Worm (Caenorhabditis elegans) whole organism, mixed stage, embryonic: ENCODE data around the gene srbc-57.

Experiments
- drap-1 ChIP-seq: fragments of 200-800 bp; sonication (Bioruptor generic); optimal IDR thresholded peaks from 3 replicates; lab custom pipeline; 2018; ENCODE audit warnings: mild to moderate bottlenecking, missing genetic modification characterization, missing compliant biosample characterization
- elt-1 ChIP-seq: sonication (generic microtip); optimal IDR thresholded peaks from 2 replicates; lab custom pipeline; 2017; ENCODE audit warnings: missing genetic modification characterization, mild to moderate bottlenecking, missing compliant biosample characterization, antibody characterized with exemption, moderate library complexity, borderline replicate concordance; ENCODE audit not compliant: insufficient read depth
- elt-3 ChIP-seq: fragments of 150-350 bp; optimal IDR thresholded peaks from 2 replicates; lab custom pipeline; 2014; ENCODE audit warnings: missing biosample characterization, missing genetic modification characterization
- lsy-2 ChIP-seq: fragments of 150-350 bp; optimal IDR thresholded peaks from 2 replicates; lab custom pipeline; 2014; ENCODE audit warnings: missing biosample characterization, missing genetic modification characterization
- nhr-2 ChIP-seq: fragments of 150-350 bp; optimal IDR thresholded peaks from 2 replicates; lab custom pipeline; 2014; ENCODE audit warnings: missing biosample characterization, missing genetic modification characterization
- pha-4 ChIP-seq: fragments of 150-350 bp; optimal IDR thresholded peaks from 2 replicates; lab custom pipeline; 2018; ENCODE audit warnings: missing biosample characterization, missing genetic modification reagents, missing genetic modification characterization
- unc-39 ChIP-seq: fragments of 150-350 bp; optimal IDR thresholded peaks from 2 replicates; lab custom pipeline; 2014; ENCODE audit warnings: missing biosample characterization, missing genetic modification characterization
- zip-8 ChIP-seq: fragments of 150-350 bp; optimal IDR thresholded peaks from 2 replicates; lab custom pipeline; 2014; ENCODE audit warnings: missing biosample characterization, missing genetic modification characterization

DNA sequence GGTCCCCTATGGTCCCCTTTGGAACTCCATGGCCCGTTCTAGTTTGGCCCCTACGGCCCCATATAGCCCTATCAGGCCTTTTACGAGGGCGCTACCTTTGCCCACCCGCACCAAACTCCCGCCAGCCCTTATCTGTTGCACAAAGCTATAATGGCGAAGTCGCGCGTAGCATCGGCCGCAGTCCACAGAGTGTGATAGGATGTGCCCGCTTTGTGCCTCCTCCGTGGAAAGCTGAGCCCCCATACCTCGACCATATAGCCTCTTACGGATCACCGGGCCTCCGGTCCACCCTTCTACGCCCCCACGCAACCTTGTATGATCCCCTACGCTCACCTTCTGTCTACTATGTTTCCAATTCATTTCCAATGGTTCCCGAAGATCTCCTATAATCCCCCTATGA, 21.4 kb downstream of the srbc-57 start:
- TF ChIP-seq nhr-2 (tag; lab: Kevin White, UChicago) (no peak), unc-39 (tag; lab: Kevin White, UChicago) (no peak), drap-1 (GFP tag; lab: Kevin White, UChicago) (no peak), zip-8 (no peak), pha-4 (tag; lab: Kevin White, UChicago) (no peak), lsy-2 (tag; lab: Kevin White, UChicago) (no peak), elt-3 (tag; lab: Kevin White, UChicago) (no peak), elt-1 (tag; lab: Kevin White, UChicago) (no peak)
